Worm (Caenorhabditis elegans): ENCODE measurements around the gene clec-50.
A peak's percentile ranks its signal among the peaks of the same experiment; 100 is the strongest.
"Not testable (repeated sequence)": the region's sequence is repeated elsewhere in the genome, so short reads cannot be mapped to it uniquely, and the experiment has no call there.

Gene clec-50

DNA sequence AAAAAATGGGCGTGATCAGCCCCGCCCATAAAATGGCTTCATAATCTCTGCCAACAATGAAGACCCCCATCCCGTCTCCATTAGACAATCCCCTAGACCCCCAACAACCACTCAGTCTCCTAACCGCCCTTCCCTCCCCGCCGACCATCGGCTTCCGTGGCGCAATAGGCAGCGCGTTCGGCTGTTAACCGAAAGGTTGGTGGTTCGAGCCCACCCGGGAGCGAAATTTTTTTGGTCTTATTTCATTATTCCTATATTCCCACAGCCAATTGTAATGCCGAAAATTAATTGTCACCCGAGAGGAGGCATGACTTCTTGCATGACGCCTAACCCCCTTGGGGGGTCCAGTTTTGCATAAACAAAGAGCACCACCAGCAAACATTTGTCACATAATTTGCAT, 32.3 kb downstream of the clec-50 start (continued):
- peak; percentile 4 for TF ChIP-seq nhr-90 (tag; optimal IDR thresholded peaks at IDR 0.05)
- TF ChIP-seq let-526 (GFP tag; IDR thresholded peaks at IDR 0.05), result no peak
- TF ChIP-seq F57A8.1 (GFP tag; optimal IDR thresholded peaks at IDR 0.05), result no peak
- no peak for TF ChIP-seq unc-62 (GFP tag; optimal IDR thresholded peaks at IDR 0.05)

ce11 chrV:19719253-19719652, 35.9 kb downstream of the clec-50 start, which contains the start of gene Y116F11A.6:
Y116F11A.6 (plus strand) TSS chrV:19719553.
- TF ChIP-seq attf-5 (GFP tag; optimal IDR thresholded peaks at IDR 0.05) (no peak), lin-54 (GFP tag; optimal IDR thresholded peaks at IDR 0.05) (no peak), F22D6.2 (tag; optimal IDR thresholded peaks at IDR 0.05) (no peak)

- no peak for TF ChIP-seq lsy-27 (tag; optimal IDR thresholded peaks at IDR 0.05; ENCODE audit: borderline replicate concordance, insufficient read depth)
- no peak for TF ChIP-seq B0261.1 (tag; optimal IDR thresholded peaks at IDR 0.05)
- no peak for TF ChIP-seq C17E4.6 (GFP tag; IDR thresholded peaks at IDR 0.05)
- TF ChIP-seq attf-5 (GFP tag; optimal IDR thresholded peaks at IDR 0.05), result no peak
- no peak for TF ChIP-seq F10E7.11 (tag; optimal IDR thresholded peaks at IDR 0.05)
- TF ChIP-seq Y56A3A.18 (GFP tag; IDR thresholded peaks at IDR 0.05), result no peak
- TF ChIP-seq Y53G8AR.9 (GFP tag; conservative IDR thresholded peaks at IDR 0.05), result no peak
Measured at ce11 chrV:19718660-19719059, 36.5 kb downstream of the clec-50 start.

ce11 chrV:19717933-19718332, 37.2 kb downstream of the clec-50 start:
- TF ChIP-seq nhr-80 (tag; optimal IDR thresholded peaks at IDR 0.05) (peak; percentile 23), F22D6.2 (tag; optimal IDR thresholded peaks at IDR 0.05) (no peak)

DNA sequence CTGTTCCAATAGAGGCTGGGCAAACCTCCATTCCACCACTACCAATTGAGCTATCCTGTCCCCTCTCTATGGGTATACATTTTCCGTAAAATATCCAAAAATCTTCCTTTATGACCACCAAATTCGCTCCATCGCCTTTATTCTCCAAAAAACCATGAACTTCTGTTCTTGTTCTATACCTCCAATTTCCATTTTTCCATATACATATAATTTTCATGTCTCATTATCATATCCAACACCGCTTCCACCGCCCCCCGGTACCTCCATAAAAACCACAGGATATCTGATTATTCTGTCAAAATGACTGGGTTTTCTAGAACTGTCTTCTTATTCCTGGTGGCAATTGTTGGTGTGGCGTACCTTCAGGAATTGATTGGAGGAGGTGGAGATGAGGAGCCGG, 39.3 kb downstream of the clec-50 start, which contains the start of gene Y43F8C.17:
Gene Y43F8C.17, plus strand, starts transcription at position 301 of the 400 bp plus-strand sequence.
- TF ChIP-seq cebp-2 (GFP tag; IDR thresholded peaks at IDR 0.05) (0 out of 2 replicates have a peak, but pooled peaks have one; percentile 43), B0019.2 (GFP tag; conservative IDR thresholded peaks at IDR 0.05) (no peak), F39B2.1 (GFP tag; IDR thresholded peaks at IDR 0.05) (no peak)

- no peak for TF ChIP-seq K12H6.12 (tag; optimal IDR thresholded peaks at IDR 0.05)
- no peak for TF ChIP-seq F57C9.4 (tag; optimal IDR thresholded peaks at IDR 0.05)
- no peak for TF ChIP-seq gei-17 (GFP tag; optimal IDR thresholded peaks at IDR 0.05)
- no peak for TF ChIP-seq F33H1.4 (GFP tag; IDR thresholded peaks at IDR 0.05)
- no peak for TF ChIP-seq mel-28 (tag; optimal IDR thresholded peaks at IDR 0.05; ENCODE audit: borderline replicate concordance)
- no peak for TF ChIP-seq akir-1 (GFP tag; optimal IDR thresholded peaks at IDR 0.05)
- TF ChIP-seq cebp-2 (GFP tag; IDR thresholded peaks at IDR 0.05), result no peak
- TF ChIP-seq ztf-25 (GFP tag; IDR thresholded peaks at IDR 0.05), result no peak
- no peak for TF ChIP-seq tlf-1 (GFP tag; optimal IDR thresholded peaks at IDR 0.05)
- TF ChIP-seq F57A8.1 (GFP tag; optimal IDR thresholded peaks at IDR 0.05), result no peak
Measured at ce11 chrV:19715419-19715818, 39.7 kb downstream of the clec-50 start, which contains the start of gene Y43F8C.16. Y43F8C.16 (minus strand) TSS chrV:19715519.

DNA sequence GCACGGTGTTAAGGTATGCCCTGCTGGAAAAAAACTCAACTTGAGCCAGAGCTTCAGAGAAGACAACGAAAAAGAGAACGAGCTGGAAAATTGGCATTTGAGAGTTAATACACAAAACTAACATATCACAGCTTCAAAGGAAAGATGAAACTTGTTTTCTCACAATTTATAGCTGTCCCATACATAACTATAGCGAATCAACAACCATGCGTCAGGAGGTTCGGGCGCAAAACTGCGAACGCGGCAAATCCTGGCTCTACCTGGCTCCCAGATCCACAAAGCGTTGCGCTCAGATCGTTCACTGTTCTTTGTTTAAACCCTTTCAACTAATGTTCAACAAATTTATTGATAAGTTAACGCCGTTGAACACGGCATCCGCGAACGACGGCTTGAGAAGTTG, 43.5 kb downstream of the clec-50 start, which contains the start of gene Y43F8C.23:
Gene Y43F8C.23, minus strand, starts transcription at position 101 of the 400 bp plus-strand sequence.
- TF ChIP-seq bed-1 (GFP tag; IDR thresholded peaks at IDR 0.05); ceh-58 (GFP tag; IDR thresholded peaks at IDR 0.05); Y53G8AR.9 (GFP tag; conservative IDR thresholded peaks at IDR 0.05): not testable (repeated sequence)

Measured in whole organism, young adult.